Worm (Caenorhabditis elegans) whole organism, L2 larva: ENCODE results near the gene ccpp-6.

Experiments
- C34F6.9 ChIP-seq: fragments of 150-350 bp; optimal IDR thresholded peaks from 2 replicates; lab custom pipeline; 2014; ENCODE audit warnings: missing biosample characterization, missing genetic modification characterization
- F13H6.1 ChIP-seq: sonication (generic microtip); optimal IDR thresholded peaks from 2 replicates; lab custom pipeline; 2016; ENCODE audit warnings: missing genetic modification characterization, missing compliant biosample characterization
- Y55F3AM.14 ChIP-seq: fragments of 200-800 bp; sonication (Bioruptor generic); optimal IDR thresholded peaks from 2 replicates; lab custom pipeline; 2018; ENCODE audit warnings: mild to moderate bottlenecking, missing genetic modification characterization, missing compliant biosample characterization
- ZK546.5 ChIP-seq: sonication (generic microtip); optimal IDR thresholded peaks from 2 replicates; lab custom pipeline; 2017; ENCODE audit warnings: missing biosample characterization, missing genetic modification characterization
- alr-1 ChIP-seq: fragments of 150-350 bp; optimal IDR thresholded peaks from 2 replicates; lab custom pipeline; 2014; ENCODE audit warnings: missing biosample characterization, missing genetic modification characterization
- ama-1 ChIP-seq: fragments of 150-350 bp; optimal IDR thresholded peaks from 2 replicates; lab custom pipeline; 2018; ENCODE audit warnings: inconsistent platforms
- ceh-16 ChIP-seq: fragments of 150-350 bp; optimal IDR thresholded peaks from 2 replicates; lab custom pipeline; 2014; ENCODE audit warnings: missing biosample characterization, missing genetic modification characterization
- ceh-82 ChIP-seq: fragments of 150-350 bp; optimal IDR thresholded peaks from 2 replicates; lab custom pipeline; 2014; ENCODE audit warnings: missing biosample characterization, missing genetic modification characterization
- crh-2 ChIP-seq: sonication (generic microtip); optimal IDR thresholded peaks from 2 replicates; lab custom pipeline; 2017; ENCODE audit warnings: missing biosample characterization, missing genetic modification characterization
- dmd-4 ChIP-seq: sonication (generic microtip); optimal IDR thresholded peaks from 2 replicates; lab custom pipeline; 2017; ENCODE audit warnings: missing biosample characterization, missing genetic modification characterization
- egl-27 ChIP-seq: sonication (generic microtip); optimal IDR thresholded peaks from 3 replicates; lab custom pipeline; 2017; ENCODE audit warnings: missing biosample characterization, missing genetic modification reagents, missing genetic modification characterization
- elt-1 ChIP-seq: fragments of 150-350 bp; optimal IDR thresholded peaks from 2 replicates; lab custom pipeline; 2014; ENCODE audit warnings: missing biosample characterization, missing genetic modification characterization
- elt-3 ChIP-seq: sonication (generic microtip); optimal IDR thresholded peaks from 2 replicates; lab custom pipeline; 2017; ENCODE audit warnings: missing biosample characterization, missing genetic modification characterization
- fos-1 ChIP-seq: fragments of 150-350 bp; optimal IDR thresholded peaks from 2 replicates; lab custom pipeline; 2014; ENCODE audit warnings: missing biosample characterization, missing genetic modification characterization
- gmeb-1 ChIP-seq: fragments of 150-350 bp; optimal IDR thresholded peaks from 2 replicates; lab custom pipeline; 2014; ENCODE audit warnings: missing biosample characterization, missing genetic modification characterization
- lin-13 ChIP-seq: fragments of 150-350 bp; optimal IDR thresholded peaks from 2 replicates; lab custom pipeline; 2014; ENCODE audit warnings: missing biosample characterization, missing genetic modification reagents, missing genetic modification characterization
- lin-39 ChIP-seq: fragments of 150-350 bp; optimal IDR thresholded peaks from 2 replicates; lab custom pipeline; 2014; ENCODE audit warnings: missing biosample characterization, missing genetic modification reagents, missing genetic modification characterization
- lsy-2 ChIP-seq, 2 experiments: fragments of 150-350 bp in 1 of 2; sonication (generic microtip) in 1 of 2; optimal IDR thresholded peaks; 2 replicates each; lab custom pipeline; 2014 to 2017; ENCODE audit warnings: missing biosample characterization in 2 of 2, missing genetic modification characterization in 2 of 2
- mab-5 ChIP-seq: fragments of 150-350 bp; optimal IDR thresholded peaks from 2 replicates; lab custom pipeline; 2014; ENCODE audit warnings: missing biosample characterization, missing genetic modification characterization
- mbf-1 ChIP-seq: sonication (generic microtip); optimal IDR thresholded peaks from 2 replicates; lab custom pipeline; 2017; ENCODE audit warnings: missing biosample characterization, missing genetic modification characterization
- mdl-1 ChIP-seq, 2 experiments: fragments of 150-350 bp in 1 of 2; sonication (generic microtip) in 1 of 2; optimal IDR thresholded peaks; 2 replicates each; lab custom pipeline; 2017; ENCODE audit warnings: missing biosample characterization in 2 of 2, missing genetic modification characterization in 2 of 2
- nhr-11 ChIP-seq: fragments of 150-350 bp; optimal IDR thresholded peaks from 2 replicates; lab custom pipeline; 2014; ENCODE audit warnings: missing biosample characterization, missing genetic modification characterization
- nhr-12 ChIP-seq: fragments of 150-350 bp; optimal IDR thresholded peaks from 2 replicates; lab custom pipeline; 2014; ENCODE audit warnings: missing biosample characterization, missing genetic modification characterization
- nhr-129 ChIP-seq: fragments of 150-350 bp; optimal IDR thresholded peaks from 2 replicates; lab custom pipeline; 2014; ENCODE audit warnings: missing biosample characterization, missing genetic modification characterization
- nhr-21 ChIP-seq: fragments of 150-350 bp; optimal IDR thresholded peaks from 2 replicates; lab custom pipeline; 2014; ENCODE audit warnings: missing biosample characterization, missing genetic modification characterization
- nhr-23 ChIP-seq: fragments of 150-350 bp; optimal IDR thresholded peaks from 2 replicates; lab custom pipeline; 2014; ENCODE audit warnings: missing biosample characterization, missing genetic modification reagents, missing genetic modification characterization
- nhr-237 ChIP-seq: fragments of 150-350 bp; optimal IDR thresholded peaks from 2 replicates; lab custom pipeline; 2014; ENCODE audit warnings: missing biosample characterization, missing genetic modification characterization
- nhr-25 ChIP-seq: fragments of 150-350 bp; sonication (generic microtip); optimal IDR thresholded peaks from 3 replicates; lab custom pipeline; 2014; ENCODE audit warnings: missing biosample characterization, missing genetic modification characterization
- nhr-6 ChIP-seq: fragments of 150-350 bp; optimal IDR thresholded peaks from 2 replicates; lab custom pipeline; 2014; ENCODE audit warnings: missing biosample characterization, missing genetic modification characterization
- peb-1 ChIP-seq: fragments of 150-350 bp; optimal IDR thresholded peaks from 2 replicates; lab custom pipeline; 2014; ENCODE audit warnings: missing biosample characterization, missing genetic modification characterization
- skn-1 ChIP-seq: sonication (generic microtip); optimal IDR thresholded peaks from 2 replicates; lab custom pipeline; 2017; ENCODE audit warnings: missing biosample characterization, missing genetic modification characterization
- sma-3 ChIP-seq: sonication (generic microtip); optimal IDR thresholded peaks from 2 replicates; lab custom pipeline; 2016; ENCODE audit warnings: missing genetic modification reagents, missing genetic modification characterization, missing compliant biosample characterization
- sma-9 ChIP-seq, 2 experiments: fragments of 150-350 bp in 1 of 2; sonication (generic microtip) in 1 of 2; optimal IDR thresholded peaks; 2 replicates each; lab custom pipeline; 2014 to 2016; ENCODE audit warnings: missing genetic modification characterization in 2 of 2, mild to moderate bottlenecking in 1 of 2, missing biosample characterization in 1 of 2, missing compliant biosample characterization in 1 of 2, missing genetic modification reagents in 1 of 2, moderate library complexity in 1 of 2
- snpc-4 ChIP-seq: fragments of 150-350 bp; optimal IDR thresholded peaks from 2 replicates; lab custom pipeline; 2014; ENCODE audit warnings: missing biosample characterization, missing genetic modification characterization
- unc-39 ChIP-seq: fragments of 150-350 bp; optimal IDR thresholded peaks from 2 replicates; lab custom pipeline; 2014; ENCODE audit warnings: missing biosample characterization, missing genetic modification characterization
- unc-55 ChIP-seq: fragments of 150-350 bp; sonication (generic microtip); optimal IDR thresholded peaks from 3 replicates; lab custom pipeline; 2014; ENCODE audit warnings: missing biosample characterization, missing genetic modification reagents, missing genetic modification characterization
- unc-62 ChIP-seq: fragments of 150-350 bp; optimal IDR thresholded peaks from 2 replicates; lab custom pipeline; 2014; ENCODE audit warnings: missing biosample characterization, missing genetic modification reagents, missing genetic modification characterization
- ztf-1 ChIP-seq: fragments of 200-800 bp; sonication (Bioruptor generic); conservative IDR thresholded peaks from 2 replicates; pipeline ENCODE4 v1.3.6; 2022; ENCODE audit warnings: missing genetic modification characterization, missing compliant biosample characterization
- ztf-11 ChIP-seq: sonication (generic microtip); optimal IDR thresholded peaks from 2 replicates; lab custom pipeline; 2017; ENCODE audit warnings: missing biosample characterization, missing genetic modification characterization
- ztf-4 ChIP-seq: fragments of 150-350 bp; optimal IDR thresholded peaks from 2 replicates; lab custom pipeline; 2014; ENCODE audit warnings: missing biosample characterization, missing genetic modification characterization

The ccpp-6 gene

ce11 chrII:5339547-5339946 is 47.6 kb downstream of the ccpp-6 start:
- TF ChIP-seq nhr-12 (no peak), unc-39 (tag; lab: Kevin White, UChicago) (no peak), lsy-2 (tag; optimal IDR thresholded peaks at IDR 0.05; lab: Kevin White, UChicago) (no peak), nhr-6 (tag; lab: Kevin White, UChicago) (no peak), ceh-16 (tag; lab: Kevin White, UChicago) (no peak), dmd-4 (tag; lab: Kevin White, UChicago) (no peak), snpc-4 (tag; lab: Kevin White, UChicago) (no peak), unc-62 (GFP tag; lab: Kevin White, UChicago) (no peak), nhr-129 (tag; lab: Kevin White, UChicago) (no peak), ZK546.5 (tag; lab: Kevin White, UChicago) (no peak), alr-1 (tag; lab: Kevin White, UChicago) (no peak)
- TF ChIP-seq, all 48 proteins: peak for 0

ce11 chrII:5338301-5338700 is 48.8 kb downstream of the ccpp-6 start:
- TF ChIP-seq ztf-1 (GFP tag; lab: Robert Waterston, UW) (no peak), ztf-11 (tag; lab: Kevin White, UChicago) (no peak), peb-1 (no peak), egl-27 (tag; lab: Kevin White, UChicago) (no peak), fos-1 (tag; lab: Kevin White, UChicago) (peak; percentile 72), nhr-129 (tag; lab: Kevin White, UChicago) (peak; percentile 66), ceh-16 (tag; lab: Kevin White, UChicago) (no peak), skn-1 (no peak), ceh-82 (tag; lab: Kevin White, UChicago) (no peak), mdl-1 (tag; optimal IDR thresholded peaks at IDR 0.05; lab: Kevin White, UChicago) (peak in 1 of 2 experiments; percentile 10), mbf-1 (tag; lab: Kevin White, UChicago) (no peak), ZK546.5 (tag; lab: Kevin White, UChicago) (no peak), ztf-4 (tag; lab: Kevin White, UChicago) (peak; percentile 52), nhr-25 (tag; lab: Kevin White, UChicago) (no peak), unc-55 (no peak), sma-9 (GFP tag; optimal IDR thresholded peaks at IDR 0.05; lab: Kevin White, UChicago) (peak; percentile 59), sma-9 (tag; optimal IDR thresholded peaks at IDR 0.05; lab: Kevin White, UChicago) (no peak), elt-3 (tag; lab: Kevin White, UChicago) (no peak), nhr-23 (tag; lab: Kevin White, UChicago) (no peak), lin-13 (GFP tag; lab: Kevin White, UChicago) (no peak), lsy-2 (tag; optimal IDR thresholded peaks at IDR 0.05; lab: Kevin White, UChicago) (peak in 1 of 2 experiments; percentile 33), nhr-237 (tag; lab: Kevin White, UChicago) (no peak), C34F6.9 (tag; lab: Kevin White, UChicago) (peak; percentile 10), F13H6.1 (tag; lab: Kevin White, UChicago) (peak; percentile 26), nhr-11 (tag; lab: Kevin White, UChicago) (no peak), nhr-21 (no peak), elt-1 (tag; lab: Kevin White, UChicago) (no peak), crh-2 (tag; lab: Kevin White, UChicago) (peak; percentile 90), Y55F3AM.14 (GFP tag; lab: Kevin White, UChicago) (no peak), mab-5 (no peak), ama-1 (lab: Kevin White, UChicago) (no peak), sma-3 (GFP tag; lab: Kevin White, UChicago) (peak; percentile 14), gmeb-1 (tag; lab: Kevin White, UChicago) (peak; percentile 26), dmd-4 (tag; lab: Kevin White, UChicago) (no peak), lin-39 (tag; lab: Kevin White, UChicago) (no peak), nhr-12 (no peak)
- TF ChIP-seq, all 48 proteins: peak for 11

ce11 chrII:5337495-5337840 is 49.6 kb downstream of the ccpp-6 start:
- TF ChIP-seq fos-1 (tag; lab: Kevin White, UChicago) (peak; percentile 1), lin-13 (GFP tag; lab: Kevin White, UChicago) (peak; percentile 9), ZK546.5 (tag; lab: Kevin White, UChicago) (no peak)
- TF ChIP-seq, all 48 proteins: peak for 2
